Worm (Caenorhabditis elegans) whole organism, L2 larva: ENCODE measurements around the gene srg-42.

Source experiments
- R02D3.7 ChIP-seq: fragments of 150-350 bp; optimal IDR thresholded peaks from 2 replicates; lab custom pipeline; 2014; ENCODE audit warnings: missing biosample characterization, missing genetic modification characterization
- ama-1 ChIP-seq: fragments of 150-350 bp; optimal IDR thresholded peaks from 2 replicates; lab custom pipeline; 2018; ENCODE audit warnings: inconsistent platforms
- ceh-82 ChIP-seq: fragments of 150-350 bp; optimal IDR thresholded peaks from 2 replicates; lab custom pipeline; 2014; ENCODE audit warnings: missing biosample characterization, missing genetic modification characterization
- egl-27 ChIP-seq: sonication (generic microtip); optimal IDR thresholded peaks from 3 replicates; lab custom pipeline; 2017; ENCODE audit warnings: missing biosample characterization, missing genetic modification reagents, missing genetic modification characterization
- gmeb-1 ChIP-seq: fragments of 150-350 bp; optimal IDR thresholded peaks from 2 replicates; lab custom pipeline; 2014; ENCODE audit warnings: missing biosample characterization, missing genetic modification characterization
- lsy-2 ChIP-seq, 2 experiments: fragments of 150-350 bp in 1 of 2; sonication (generic microtip) in 1 of 2; optimal IDR thresholded peaks; 2 replicates each; lab custom pipeline; 2014 to 2017; ENCODE audit warnings: missing biosample characterization in 2 of 2, missing genetic modification characterization in 2 of 2
- nhr-12 ChIP-seq: fragments of 150-350 bp; optimal IDR thresholded peaks from 2 replicates; lab custom pipeline; 2014; ENCODE audit warnings: missing biosample characterization, missing genetic modification characterization
- nhr-237 ChIP-seq: fragments of 150-350 bp; optimal IDR thresholded peaks from 2 replicates; lab custom pipeline; 2014; ENCODE audit warnings: missing biosample characterization, missing genetic modification characterization

DNA sequence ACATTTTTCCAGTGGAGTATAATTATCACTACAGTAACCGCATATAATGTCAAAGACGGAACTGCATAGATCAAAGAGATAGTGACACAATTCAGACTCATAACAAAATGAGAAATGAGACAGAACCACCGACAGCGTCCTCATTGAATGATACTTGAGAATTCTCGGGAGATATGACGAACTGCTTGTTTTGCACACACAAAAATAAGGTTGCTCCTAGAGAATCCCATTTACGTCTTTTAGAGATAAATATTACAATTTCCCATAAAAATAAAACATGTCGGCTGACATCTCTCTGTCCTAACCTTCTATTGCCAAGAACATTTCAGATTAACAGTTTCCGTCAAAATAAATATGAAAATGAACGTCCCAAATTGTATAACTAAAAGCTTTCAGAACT, 2.3 kb downstream of the srg-42 start, which contains the start of gene srg-38:
- TF ChIP-seq gmeb-1 (tag; lab: Kevin White, UChicago) (no peak), ceh-82 (tag; lab: Kevin White, UChicago) (no peak), R02D3.7 (tag; lab: Kevin White, UChicago) (no peak), lsy-2 (tag; optimal IDR thresholded peaks at IDR 0.05; lab: Kevin White, UChicago) (no peak), ama-1 (no peak), nhr-237 (no peak), nhr-12 (tag; lab: Kevin White, UChicago) (no peak), egl-27 (tag; lab: Kevin White, UChicago) (no peak)
